Fruit fly (Drosophila melanogaster): Measurements from ENCODE around the gene Irbp18.

dm6 chr3L:11118627-11119395 lies 20.8 kb upstream of the Irbp18 start:
- TF ChIP-seq CG13204 (GFP tag; optimal IDR thresholded peaks at IDR 0.05) (peak; percentile 64), CG14655 (GFP tag; optimal IDR thresholded peaks at IDR 0.05) (peak; percentile 2), CG15710 (tag; optimal IDR thresholded peaks at IDR 0.05) (no peak), rn (GFP tag; IDR thresholded peaks at IDR 0.05) (no peak), CG17806 (tag; optimal IDR thresholded peaks at IDR 0.05) (no peak), CG12605 (GFP tag; IDR thresholded peaks at IDR 0.05) (peak; percentile 72), D1 (tag; optimal IDR thresholded peaks at IDR 0.05) (no peak), EcR (GFP tag; optimal IDR thresholded peaks at IDR 0.05) (peak; percentile 29), Pif1A (GFP tag; optimal IDR thresholded peaks at IDR 0.05) (peak; percentile 42)

Data from whole organism, pupa.